Worm (Caenorhabditis elegans): ENCODE measurements around the gene C47D12.4.

Gene C47D12.4

DNA sequence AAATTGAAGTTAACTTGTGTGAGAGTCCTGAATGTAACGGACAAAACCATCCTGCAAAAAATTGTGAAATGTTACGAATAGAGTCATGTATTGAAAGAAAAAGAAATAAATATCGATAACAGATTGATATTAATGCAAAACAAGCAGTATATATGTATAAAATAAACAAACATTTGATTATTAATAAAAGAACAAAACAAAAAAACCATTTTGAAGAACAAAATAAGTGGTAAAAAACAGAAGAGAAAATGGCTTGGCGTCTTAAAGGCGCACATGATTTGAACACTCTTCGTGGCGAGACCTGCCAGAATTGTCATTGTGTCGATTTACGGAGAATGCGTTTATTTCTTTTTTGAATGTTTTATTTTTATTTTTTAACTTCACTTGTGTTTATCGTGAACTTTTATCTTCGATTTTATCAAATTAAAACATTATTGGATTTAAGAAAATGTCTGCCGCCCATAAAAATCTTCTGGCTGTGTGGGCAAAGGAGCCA lies 28.8 kb upstream of the C47D12.4 start, which contains the start of the genes rad-23 and rpn-12 (continued):
- no peak for TF ChIP-seq sox-4 (tag; optimal IDR thresholded peaks at IDR 0.05)
- no peak for TF ChIP-seq nhr-11 (tag; optimal IDR thresholded peaks at IDR 0.05)
- no peak for TF ChIP-seq alr-1 (tag; optimal IDR thresholded peaks at IDR 0.05; ENCODE audit: borderline replicate concordance)
- TF ChIP-seq ceh-8 (GFP tag; optimal IDR thresholded peaks at IDR 0.05), result no peak
- peak; percentile 37; the same call in 1 of the 2 replicates for TF ChIP-seq isw-1 (GFP tag; IDR thresholded peaks at IDR 0.05)
- no peak for TF ChIP-seq C34B4.2 (tag; optimal IDR thresholded peaks at IDR 0.05)
- TF ChIP-seq egl-27 (tag; optimal IDR thresholded peaks at IDR 0.05), result no peak
- TF ChIP-seq ztf-4 (tag; optimal IDR thresholded peaks at IDR 0.05), result no peak
- peak; percentile 11 for TF ChIP-seq fkh-8 (tag; optimal IDR thresholded peaks at IDR 0.05)
- TF ChIP-seq sup-37 (GFP tag; optimal IDR thresholded peaks at IDR 0.05), result no peak
- TF ChIP-seq pqm-1 (tag; optimal IDR thresholded peaks at IDR 0.05), result no peak
- peak; percentile 73 for TF ChIP-seq nhr-85 (tag)
- no peak for TF ChIP-seq unc-62 (GFP tag; optimal IDR thresholded peaks at IDR 0.05)
- TF ChIP-seq nhr-19 (GFP tag; conservative IDR thresholded peaks at IDR 0.05), result no peak; the same call in 1 of the 2 replicates
- no peak for TF ChIP-seq nhr-76 (tag; optimal IDR thresholded peaks at IDR 0.05)
- TF ChIP-seq hpl-2 (GFP tag; optimal IDR thresholded peaks at IDR 0.05), result no peak
- TF ChIP-seq zag-1 (tag; optimal IDR thresholded peaks at IDR 0.05), result no peak
- TF ChIP-seq lin-13 (GFP tag; optimal IDR thresholded peaks at IDR 0.05), result no peak
- TF ChIP-seq hlh-4 (tag; optimal IDR thresholded peaks at IDR 0.05), result no peak
- TF ChIP-seq lin-14 (GFP tag; optimal IDR thresholded peaks at IDR 0.05), result peak; percentile 61
- peak; percentile 87 for TF ChIP-seq mep-1 (tag; optimal IDR thresholded peaks at IDR 0.05)
- TF ChIP-seq nhr-28 (tag; optimal IDR thresholded peaks at IDR 0.05), result no peak
- no peak for TF ChIP-seq ztf-11 (tag; optimal IDR thresholded peaks at IDR 0.05)
- TF ChIP-seq mdl-1 (tag; optimal IDR thresholded peaks at IDR 0.05), result peak in 1 of 2 experiments; percentile 22
- no peak for TF ChIP-seq lin-39 (tag; optimal IDR thresholded peaks at IDR 0.05)
- no peak for TF ChIP-seq grh-1 (GFP tag; IDR thresholded peaks at IDR 0.05)
- peak; percentile 76 to 91 for TF ChIP-seq lsy-2 (tag; optimal IDR thresholded peaks at IDR 0.05)
- TF ChIP-seq jun-1 (tag; optimal IDR thresholded peaks at IDR 0.05), result no peak
- peak; percentile 51 for TF ChIP-seq xbp-1 (tag; optimal IDR thresholded peaks at IDR 0.05)
- TF ChIP-seq pag-3 (tag; optimal IDR thresholded peaks at IDR 0.05; ENCODE audit: borderline replicate concordance, insufficient read depth), result no peak
- no peak for TF ChIP-seq ceh-88 (GFP tag; IDR thresholded peaks at IDR 0.05)

DNA sequence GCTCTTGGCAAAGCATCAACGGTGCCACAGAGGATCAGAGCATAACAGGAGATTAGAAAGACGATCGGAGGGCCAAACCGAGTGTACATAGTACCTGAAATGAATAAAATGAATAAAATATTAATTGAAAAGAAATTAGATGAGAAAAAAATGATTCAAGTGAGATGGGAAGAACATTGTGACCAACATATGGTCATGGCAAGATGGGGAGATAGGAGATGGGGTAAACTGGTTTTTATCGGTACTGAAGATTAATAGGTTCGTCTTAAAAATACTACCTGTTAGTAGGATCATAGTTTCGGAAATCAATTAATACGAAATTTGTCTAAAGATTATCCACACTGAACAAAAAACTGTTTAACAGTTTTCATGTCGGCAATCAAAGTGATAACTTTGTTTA lies 24.5 kb upstream of the C47D12.4 start, which contains the start of gene nep-1:
nep-1 (minus strand) TSS at position 101 of the 400 bp plus-strand sequence.
- TF ChIP-seq elt-3 (tag; optimal IDR thresholded peaks at IDR 0.05) (peak in 4 of 6 experiments; percentile 17 to 40 (median 27)), nhr-85 (tag) (peak; percentile 57), grh-1 (GFP tag; IDR thresholded peaks at IDR 0.05) (peak; percentile 39; the same call in 1 of the 2 replicates), unc-130 (tag; optimal IDR thresholded peaks at IDR 0.05) (peak; percentile 0), hlh-17 (GFP tag; optimal IDR thresholded peaks at IDR 0.05; ENCODE audit: borderline replicate concordance) (no peak), lin-14 (GFP tag; optimal IDR thresholded peaks at IDR 0.05) (peak; percentile 45), dsc-1 (tag; optimal IDR thresholded peaks at IDR 0.05) (no peak), nhr-20 (tag; optimal IDR thresholded peaks at IDR 0.05) (peak; percentile 23)

DNA sequence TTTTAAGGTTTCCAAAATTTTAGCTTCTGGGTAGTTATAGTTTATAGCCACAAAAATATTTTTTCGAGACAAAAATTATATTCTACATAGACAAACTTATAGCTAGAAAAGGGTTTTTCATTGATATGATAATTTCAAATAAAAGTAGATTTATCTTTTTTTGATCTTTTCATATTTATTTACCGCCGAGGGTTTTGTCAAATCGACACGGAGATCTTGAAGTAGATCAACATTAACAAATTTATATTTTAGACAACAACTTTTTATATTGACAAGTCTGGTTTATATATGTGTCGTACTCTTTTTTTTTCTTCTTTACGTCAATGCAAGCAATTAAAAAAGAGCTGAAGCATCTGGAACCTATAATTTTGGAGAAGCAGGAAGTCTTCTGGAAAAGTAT lies 22.7 kb upstream of the C47D12.4 start:
- TF ChIP-seq fkh-4 (tag; optimal IDR thresholded peaks at IDR 0.05; ENCODE audit: borderline replicate concordance), result peak; percentile 38
- no peak for TF ChIP-seq nhr-76 (tag; optimal IDR thresholded peaks at IDR 0.05)

Data from whole organism, L1 larva.